Worm (Caenorhabditis elegans): ENCODE data around the gene C44H4.4.

C44H4.4 gene

DNA sequence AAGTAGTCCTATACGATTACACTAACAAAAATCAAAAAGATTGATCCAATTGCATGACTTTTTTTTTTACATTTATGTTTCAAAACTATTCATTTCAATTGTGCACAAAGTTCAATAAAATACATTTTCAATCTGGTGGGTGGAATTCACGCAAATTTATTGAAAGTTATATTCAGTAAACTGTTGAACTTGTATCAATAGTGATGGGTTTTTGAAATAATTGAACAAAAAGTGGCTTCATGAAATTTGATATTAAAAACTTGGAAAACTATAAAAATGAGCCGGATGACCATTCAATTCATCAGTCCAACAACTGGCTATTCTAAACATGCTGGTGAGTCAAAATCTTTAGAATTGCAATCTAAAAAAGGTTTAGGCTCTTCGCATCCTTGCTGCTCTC is 65.6 kb downstream of the C44H4.4 start, which contains the start of gene nspc-16:
Gene nspc-16 (plus strand): TSS at position 301 of the 400 bp plus-strand sequence.
- TF ChIP-seq ztf-18 (tag; optimal IDR thresholded peaks at IDR 0.05) (no peak), B0019.2 (GFP tag; conservative IDR thresholded peaks at IDR 0.05) (no peak), lin-54 (GFP tag; optimal IDR thresholded peaks at IDR 0.05) (no peak), nhr-120 (GFP tag; IDR thresholded peaks at IDR 0.05) (no peak), Y67H2A.10 (GFP tag; conservative IDR thresholded peaks at IDR 0.05) (no peak), pbrm-1 (GFP tag; IDR thresholded peaks at IDR 0.05) (no peak), efl-1 (GFP tag; optimal IDR thresholded peaks at IDR 0.05) (no peak), sptf-2 (GFP tag; optimal IDR thresholded peaks at IDR 0.05) (no peak), dpl-1 (GFP tag; optimal IDR thresholded peaks at IDR 0.05) (no peak), T26A5.8 (tag; optimal IDR thresholded peaks at IDR 0.05) (no peak), D2030.7 (GFP tag; IDR thresholded peaks at IDR 0.05) (no peak), nhr-179 (tag; optimal IDR thresholded peaks at IDR 0.05) (no peak), lin-26 (GFP tag; IDR thresholded peaks at IDR 0.05) (no peak), snpc-4 (GFP tag; optimal IDR thresholded peaks at IDR 0.05) (no peak), snpc-4 (tag; optimal IDR thresholded peaks at IDR 0.05) (no peak), nhr-90 (tag; optimal IDR thresholded peaks at IDR 0.05) (no peak)

DNA sequence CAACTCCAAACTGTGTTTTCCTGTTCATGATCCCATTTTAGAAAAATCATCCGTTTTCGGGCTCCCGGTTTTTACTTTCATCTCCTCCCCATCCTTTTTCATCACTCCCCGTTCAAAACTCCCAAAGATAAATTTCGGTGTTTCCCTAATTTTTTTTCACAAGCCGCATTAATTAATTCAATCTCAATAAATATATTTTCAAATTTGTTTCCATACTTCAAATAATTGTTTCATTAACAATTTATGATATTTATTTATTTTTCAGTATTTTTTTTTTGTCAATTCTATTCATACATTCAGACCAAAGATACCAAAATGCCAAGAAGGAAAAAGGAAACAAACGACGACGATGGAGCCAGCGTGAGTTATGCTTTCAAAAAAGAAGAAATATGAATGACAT is 68.4 kb downstream of the C44H4.4 start, which contains the start of gene D1025.1:
Gene D1025.1 (plus strand): TSS at position 301 of the 400 bp plus-strand sequence.
- no peak for TF ChIP-seq T07F8.4 (tag; optimal IDR thresholded peaks at IDR 0.05)

Measured in whole organism, young adult.